Worm (Caenorhabditis elegans) whole organism, L3 larva: ENCODE results near the gene F41E6.12.

Source experiments
- R02D3.7 ChIP-seq: fragments of 150-350 bp; optimal IDR thresholded peaks from 2 replicates; lab custom pipeline; 2014; ENCODE audit warnings: missing biosample characterization, missing genetic modification characterization
- ceh-82 ChIP-seq: fragments of 150-350 bp; optimal IDR thresholded peaks from 2 replicates; lab custom pipeline; 2014; ENCODE audit warnings: missing biosample characterization, missing genetic modification characterization
- mdl-1 ChIP-seq: fragments of 150-350 bp; optimal IDR thresholded peaks from 2 replicates; lab custom pipeline; 2014; ENCODE audit warnings: missing biosample characterization, missing genetic modification characterization
- nhr-11 ChIP-seq: fragments of 150-350 bp; optimal IDR thresholded peaks from 2 replicates; lab custom pipeline; 2014; ENCODE audit warnings: missing biosample characterization, missing genetic modification characterization
- nhr-28 ChIP-seq: fragments of 150-350 bp; optimal IDR thresholded peaks from 2 replicates; lab custom pipeline; 2014; ENCODE audit warnings: missing biosample characterization, missing genetic modification characterization
- nhr-77 ChIP-seq: fragments of 150-350 bp; optimal IDR thresholded peaks from 2 replicates; lab custom pipeline; 2014; ENCODE audit warnings: missing biosample characterization, missing genetic modification characterization
- skn-1 ChIP-seq: fragments of 150-350 bp; optimal IDR thresholded peaks from 2 replicates; lab custom pipeline; 2014; ENCODE audit warnings: missing biosample characterization, missing genetic modification characterization
- unc-62 ChIP-seq: fragments of 150-350 bp; sonication (generic microtip); optimal IDR thresholded peaks from 4 replicates; lab custom pipeline; 2014; ENCODE audit warnings: missing biosample characterization, missing genetic modification reagents, missing genetic modification characterization

DNA sequence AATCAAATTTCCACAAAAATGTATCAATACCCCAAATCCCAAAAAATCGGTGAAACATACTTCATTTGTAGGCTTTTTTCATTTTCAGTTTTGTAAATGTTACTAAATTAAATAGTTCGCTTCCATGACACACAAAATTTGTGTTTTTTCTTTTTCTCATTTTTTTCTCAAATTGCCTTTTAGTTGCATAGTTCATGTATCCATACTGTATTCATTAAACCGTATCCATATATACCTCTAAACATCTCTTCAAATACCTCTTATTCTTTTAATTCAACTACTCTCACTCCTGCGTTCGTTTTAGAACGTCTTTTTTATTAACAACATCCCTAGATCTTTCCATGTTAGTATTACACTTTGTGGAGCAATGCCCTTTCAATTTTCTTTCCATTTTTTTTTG is 41.8 kb upstream of the F41E6.12 start:
- no peak for TF ChIP-seq nhr-28 (tag; lab: Kevin White, UChicago)
- TF ChIP-seq nhr-77 (tag; lab: Kevin White, UChicago): no peak
- no peak for TF ChIP-seq mdl-1 (tag; lab: Kevin White, UChicago)
- TF ChIP-seq skn-1 (tag; lab: Kevin White, UChicago): no peak
- TF ChIP-seq ceh-82 (tag; lab: Kevin White, UChicago): no peak
- TF ChIP-seq unc-62: no peak
- no peak for TF ChIP-seq nhr-11 (tag; lab: Kevin White, UChicago)
- TF ChIP-seq R02D3.7: no peak
